Worm (Caenorhabditis elegans): Measurements from ENCODE around the gene pro-1.
"Not testable (repeated sequence)": the region's sequence is repeated elsewhere in the genome, so short reads cannot be mapped to it uniquely, and the experiment has no call there.

The pro-1 gene

ce11 chrII:10501578-10501977, 40.2 kb downstream of the pro-1 start:
- TF ChIP-seq pes-1 (GFP tag; IDR thresholded peaks at IDR 0.05): no peak
- TF ChIP-seq B0310.2 (tag; optimal IDR thresholded peaks at IDR 0.05): no peak
- no peak for TF ChIP-seq tbx-37 (GFP tag; conservative IDR thresholded peaks at IDR 0.05)
- peak; percentile 34 for TF ChIP-seq hmg-4 (GFP tag; optimal IDR thresholded peaks at IDR 0.05)
- TF ChIP-seq scrt-1 (GFP tag; IDR thresholded peaks at IDR 0.05): no peak
- no peak for TF ChIP-seq hnd-1 (tag; optimal IDR thresholded peaks at IDR 0.05)
- TF ChIP-seq aly-1 (tag; optimal IDR thresholded peaks at IDR 0.05): no peak
- TF ChIP-seq ceh-36 (tag; optimal IDR thresholded peaks at IDR 0.05): no peak
- peak; percentile 28 for TF ChIP-seq F13C5.2 (tag; optimal IDR thresholded peaks at IDR 0.05)
- TF ChIP-seq ceh-13 (GFP tag; optimal IDR thresholded peaks at IDR 0.05): no peak

DNA sequence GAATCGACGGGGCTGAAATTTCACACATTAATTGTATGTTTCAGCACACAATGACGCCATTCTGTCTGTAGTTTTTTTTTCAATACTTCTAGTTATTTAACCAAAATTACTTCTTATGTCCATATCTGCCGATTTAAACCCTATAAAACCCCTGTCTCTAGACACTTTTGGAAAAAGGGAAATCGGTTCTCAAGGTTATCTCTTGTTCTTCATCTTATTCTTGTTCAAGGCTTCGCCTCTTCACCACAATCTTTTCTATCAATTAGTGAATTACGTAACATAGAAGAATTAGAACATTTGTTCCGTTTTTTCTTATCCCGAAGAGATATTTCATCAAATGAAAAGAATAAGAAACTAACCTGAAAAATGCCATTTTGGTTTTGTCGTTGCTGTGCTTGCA, 41.1 kb downstream of the pro-1 start:
- no peak for TF ChIP-seq hmbx-1 (tag; optimal IDR thresholded peaks at IDR 0.05)
- TF ChIP-seq pes-1 (GFP tag; IDR thresholded peaks at IDR 0.05): no peak
- TF ChIP-seq F13C5.2 (tag; optimal IDR thresholded peaks at IDR 0.05): no peak
- TF ChIP-seq flt-1 (GFP tag; IDR thresholded peaks at IDR 0.05): no peak
- no peak for TF ChIP-seq tra-4 (tag; optimal IDR thresholded peaks at IDR 0.05)
- no peak for TF ChIP-seq scrt-1 (GFP tag; IDR thresholded peaks at IDR 0.05)
- TF ChIP-seq aly-1 (tag; optimal IDR thresholded peaks at IDR 0.05): no peak
- TF ChIP-seq hnd-1 (tag; optimal IDR thresholded peaks at IDR 0.05): no peak
- TF ChIP-seq B0310.2 (tag; optimal IDR thresholded peaks at IDR 0.05): no peak
- no peak for TF ChIP-seq ceh-36 (tag; optimal IDR thresholded peaks at IDR 0.05)
- TF ChIP-seq tbx-11 (GFP tag; IDR thresholded peaks at IDR 0.05): no peak

DNA sequence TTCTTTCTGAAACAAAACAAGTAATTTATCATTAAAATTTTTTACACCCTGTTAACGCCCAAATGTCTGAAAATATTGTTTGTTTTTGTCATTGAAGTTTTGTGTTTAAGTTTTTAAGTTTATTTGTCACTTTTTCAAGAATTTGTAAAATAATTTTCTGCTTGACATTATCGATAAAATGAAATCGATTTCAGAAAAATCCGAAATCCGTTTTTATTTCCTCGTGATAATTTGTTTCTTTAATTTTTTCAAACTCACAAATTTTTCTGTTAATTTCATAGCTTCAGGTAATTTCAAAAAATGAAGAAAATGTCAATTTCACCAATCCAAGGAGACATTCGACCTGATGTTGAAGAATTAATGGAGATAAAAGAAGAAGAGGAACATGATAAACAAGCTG, 45.9 kb downstream of the pro-1 start, which contains the start of gene ZK666.12:
ZK666.12 (plus strand) TSS at position 301 of the 400 bp plus-strand sequence.
- TF ChIP-seq F13C5.2 (tag; optimal IDR thresholded peaks at IDR 0.05) (no peak), pes-1 (GFP tag; IDR thresholded peaks at IDR 0.05) (no peak), sea-1 (GFP tag; conservative IDR thresholded peaks at IDR 0.05) (no peak), hmg-4 (GFP tag; optimal IDR thresholded peaks at IDR 0.05) (no peak), tbx-37 (GFP tag; conservative IDR thresholded peaks at IDR 0.05) (no peak), tbx-11 (GFP tag; IDR thresholded peaks at IDR 0.05) (no peak), ceh-36 (tag; optimal IDR thresholded peaks at IDR 0.05) (no peak), tra-4 (tag; optimal IDR thresholded peaks at IDR 0.05) (no peak), B0310.2 (tag; optimal IDR thresholded peaks at IDR 0.05) (no peak), hmbx-1 (tag; optimal IDR thresholded peaks at IDR 0.05) (no peak), aly-1 (tag; optimal IDR thresholded peaks at IDR 0.05) (no peak), ama-1 (optimal IDR thresholded peaks at IDR 0.05) (no peak), flt-1 (GFP tag; IDR thresholded peaks at IDR 0.05) (no peak)

- TF ChIP-seq pes-1 (GFP tag; IDR thresholded peaks at IDR 0.05): no peak
- no peak for TF ChIP-seq B0310.2 (tag; optimal IDR thresholded peaks at IDR 0.05)
- TF ChIP-seq sea-1 (GFP tag; conservative IDR thresholded peaks at IDR 0.05): no peak
- TF ChIP-seq ceh-36 (tag; optimal IDR thresholded peaks at IDR 0.05): no peak
- TF ChIP-seq tra-4 (tag; optimal IDR thresholded peaks at IDR 0.05): no peak
- no peak for TF ChIP-seq aly-1 (tag; optimal IDR thresholded peaks at IDR 0.05)
- no peak for TF ChIP-seq F13C5.2 (tag; optimal IDR thresholded peaks at IDR 0.05)
- no peak for TF ChIP-seq hmbx-1 (tag; optimal IDR thresholded peaks at IDR 0.05)
- no peak for TF ChIP-seq ama-1 (optimal IDR thresholded peaks at IDR 0.05)
- no peak for TF ChIP-seq flt-1 (GFP tag; IDR thresholded peaks at IDR 0.05)
- TF ChIP-seq tbx-37 (GFP tag; conservative IDR thresholded peaks at IDR 0.05): no peak
- no peak for TF ChIP-seq tbx-11 (GFP tag; IDR thresholded peaks at IDR 0.05)
- TF ChIP-seq hnd-1 (tag; optimal IDR thresholded peaks at IDR 0.05): no peak
- no peak for TF ChIP-seq ceh-13 (GFP tag; optimal IDR thresholded peaks at IDR 0.05)
- TF ChIP-seq scrt-1 (GFP tag; IDR thresholded peaks at IDR 0.05): no peak
- TF ChIP-seq ets-7 (tag; optimal IDR thresholded peaks at IDR 0.05): no peak
- no peak for TF ChIP-seq hmg-4 (GFP tag; optimal IDR thresholded peaks at IDR 0.05)
These were observed 47.3 kb downstream of the pro-1 start, which contains the start of gene ZK666.14 for ce11 chrII:10494467-10494866. Gene ZK666.14, plus strand, starts transcription at chrII:10494767.

ce11 chrII:10493034-10493433, 48.8 kb downstream of the pro-1 start, which contains the start of gene ZK666.8:
Gene ZK666.8, minus strand, starts transcription at chrII:10493134.
- TF ChIP-seq sea-1 (GFP tag; conservative IDR thresholded peaks at IDR 0.05); tbx-11 (GFP tag; IDR thresholded peaks at IDR 0.05); tra-4 (tag; optimal IDR thresholded peaks at IDR 0.05): not testable (repeated sequence)

DNA sequence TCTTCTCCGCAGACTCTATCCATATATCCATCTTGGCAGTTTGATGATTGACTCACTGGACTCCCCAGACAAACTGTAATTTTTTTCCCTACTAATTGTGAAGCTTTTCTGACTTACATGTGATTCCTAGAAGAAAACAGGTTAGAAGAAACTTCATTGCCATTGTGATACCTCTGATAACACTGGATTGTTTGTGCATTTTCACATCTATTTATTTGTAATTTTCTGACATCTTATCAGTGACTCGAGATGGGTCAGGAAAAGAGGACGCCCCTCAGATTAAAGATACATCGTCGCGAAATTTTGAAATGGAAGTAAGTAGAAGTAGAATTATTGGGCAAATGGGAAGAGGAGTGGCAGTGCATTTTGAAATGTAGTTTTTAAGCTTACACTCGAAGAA, 51.5 kb downstream of the pro-1 start, which contains the start of gene clec-61:
clec-61 (minus strand) TSS at position 209 of the 400 bp plus-strand sequence.
- TF ChIP-seq hmbx-1 (tag; optimal IDR thresholded peaks at IDR 0.05) (no peak), tbx-37 (GFP tag; conservative IDR thresholded peaks at IDR 0.05) (no peak), F13C5.2 (tag; optimal IDR thresholded peaks at IDR 0.05) (no peak), tra-4 (tag; optimal IDR thresholded peaks at IDR 0.05) (no peak), flt-1 (GFP tag; IDR thresholded peaks at IDR 0.05) (no peak)
